Worm (Caenorhabditis elegans): ENCODE measurements around the gene F46B6.6.

The F46B6.6 gene

ce11 chrV:9811154-9811553 lies 24.5 kb upstream of the F46B6.6 start, which contains the start of gene sru-29:
Gene sru-29, plus strand, starts transcription at chrV:9811454.
- TF ChIP-seq unc-86 (tag; optimal IDR thresholded peaks at IDR 0.05): no peak
- TF ChIP-seq ceh-30 (tag; optimal IDR thresholded peaks at IDR 0.05): no peak
- TF ChIP-seq sox-2 (GFP tag; IDR thresholded peaks at IDR 0.05): no peak
- no peak for TF ChIP-seq elt-4 (tag; optimal IDR thresholded peaks at IDR 0.05)
- no peak for TF ChIP-seq mec-3 (tag; optimal IDR thresholded peaks at IDR 0.05; ENCODE audit: borderline replicate concordance)
- no peak for TF ChIP-seq ceh-9 (tag; optimal IDR thresholded peaks at IDR 0.05)
- no peak for TF ChIP-seq pha-4 (tag; optimal IDR thresholded peaks at IDR 0.05)
- no peak for TF ChIP-seq K02D7.2 (tag; optimal IDR thresholded peaks at IDR 0.05)
- TF ChIP-seq nfya-1 (tag; optimal IDR thresholded peaks at IDR 0.05): no peak

- TF ChIP-seq npax-4 (tag; optimal IDR thresholded peaks at IDR 0.05) (no peak), unc-3 (GFP tag; conservative IDR thresholded peaks at IDR 0.05) (no peak), unc-3 (tag; optimal IDR thresholded peaks at IDR 0.05) (no peak), nhr-11 (tag; optimal IDR thresholded peaks at IDR 0.05) (no peak), syd-9 (tag; optimal IDR thresholded peaks at IDR 0.05) (no peak), gmeb-2 (tag; optimal IDR thresholded peaks at IDR 0.05) (no peak)
Measured at ce11 chrV:9805161-9805560, 18.5 kb upstream of the F46B6.6 start, which contains the start of gene sru-37. Gene sru-37, plus strand, starts transcription at chrV:9805461.

- no peak for TF ChIP-seq pqm-1 (tag; optimal IDR thresholded peaks at IDR 0.05)
- no peak for TF ChIP-seq pax-1 (tag; optimal IDR thresholded peaks at IDR 0.05)
- TF ChIP-seq C38D4.7 (GFP tag; optimal IDR thresholded peaks at IDR 0.05): no peak
- TF ChIP-seq ceh-9 (tag; optimal IDR thresholded peaks at IDR 0.05): no peak
- TF ChIP-seq ceh-24 (tag; optimal IDR thresholded peaks at IDR 0.05): no peak
- TF ChIP-seq ref-2 (tag; optimal IDR thresholded peaks at IDR 0.05): no peak
- no peak for TF ChIP-seq ceh-18 (tag; optimal IDR thresholded peaks at IDR 0.05)
- TF ChIP-seq madf-2 (tag; optimal IDR thresholded peaks at IDR 0.05): no peak
- TF ChIP-seq ets-4 (tag; optimal IDR thresholded peaks at IDR 0.05): no peak
- no peak for TF ChIP-seq pat-9 (tag; optimal IDR thresholded peaks at IDR 0.05)
- no peak for TF ChIP-seq elt-2 (tag; optimal IDR thresholded peaks at IDR 0.05)
- TF ChIP-seq unc-42 (tag; optimal IDR thresholded peaks at IDR 0.05): no peak
- no peak for TF ChIP-seq lim-6 (tag; optimal IDR thresholded peaks at IDR 0.05)
- no peak for TF ChIP-seq sdc-2 (tag; optimal IDR thresholded peaks at IDR 0.05)
- no peak for TF ChIP-seq ceh-22 (tag; optimal IDR thresholded peaks at IDR 0.05)
Measured at ce11 chrV:9803176-9803575, 16.5 kb upstream of the F46B6.6 start, which contains the start of gene sru-39. Gene sru-39, plus strand, starts transcription at chrV:9803476.

ce11 chrV:9801965-9802364 lies 15.3 kb upstream of the F46B6.6 start, which contains the start of gene F46B6.10:
Gene F46B6.10, minus strand, starts transcription at chrV:9802065.
- no peak for TF ChIP-seq ceh-6 (GFP tag; optimal IDR thresholded peaks at IDR 0.05)
- no peak for TF ChIP-seq pax-1 (tag; optimal IDR thresholded peaks at IDR 0.05)
- no peak for TF ChIP-seq che-1 (tag; optimal IDR thresholded peaks at IDR 0.05)
- TF ChIP-seq ceh-24 (tag; optimal IDR thresholded peaks at IDR 0.05): no peak
- TF ChIP-seq unc-86 (tag; optimal IDR thresholded peaks at IDR 0.05): no peak
- no peak for TF ChIP-seq pha-2 (tag; optimal IDR thresholded peaks at IDR 0.05)
- TF ChIP-seq sdc-2 (tag; optimal IDR thresholded peaks at IDR 0.05): no peak
- TF ChIP-seq fkh-6 (tag; optimal IDR thresholded peaks at IDR 0.05): no peak
- no peak for TF ChIP-seq ceh-14 (tag; optimal IDR thresholded peaks at IDR 0.05)
- no peak for TF ChIP-seq ceh-18 (tag; optimal IDR thresholded peaks at IDR 0.05)
- TF ChIP-seq ceh-9 (tag; optimal IDR thresholded peaks at IDR 0.05): no peak
- no peak for TF ChIP-seq pqm-1 (tag; optimal IDR thresholded peaks at IDR 0.05)
- TF ChIP-seq hlh-6 (tag; optimal IDR thresholded peaks at IDR 0.05): no peak
- no peak for TF ChIP-seq odd-2 (tag; optimal IDR thresholded peaks at IDR 0.05)
- TF ChIP-seq eyg-1 (tag; optimal IDR thresholded peaks at IDR 0.05): no peak
- no peak for TF ChIP-seq mec-3 (tag; optimal IDR thresholded peaks at IDR 0.05; ENCODE audit: borderline replicate concordance)
- TF ChIP-seq dmd-4 (tag; optimal IDR thresholded peaks at IDR 0.05; ENCODE audit: borderline replicate concordance): no peak
- TF ChIP-seq ceh-48 (tag; optimal IDR thresholded peaks at IDR 0.05): no peak
- TF ChIP-seq sox-4 (tag; optimal IDR thresholded peaks at IDR 0.05): no peak
- no peak for TF ChIP-seq ref-2 (tag; optimal IDR thresholded peaks at IDR 0.05)

All from whole organism, late embryonic.